Fruit fly (Drosophila melanogaster): ENCODE data around the gene Acyp2.

The Acyp2 gene

dm6 chr3R:15825521-15825920 is 33.0 kb downstream of the Acyp2 start, which contains the start of gene CG4576:
Gene CG4576, plus strand, starts transcription at chr3R:15825747.
- TF ChIP-seq HLH106 (tag; optimal IDR thresholded peaks at IDR 0.05): no peak
- TF ChIP-seq usp (GFP tag; optimal IDR thresholded peaks at IDR 0.05): no peak
- no peak for TF ChIP-seq woc (GFP tag; optimal IDR thresholded peaks at IDR 0.05)
- TF ChIP-seq Jra (GFP tag; optimal IDR thresholded peaks at IDR 0.05): no peak
- no peak for TF ChIP-seq OdsH (GFP tag; optimal IDR thresholded peaks at IDR 0.05)
- no peak for TF ChIP-seq Hnf4 (GFP tag; optimal IDR thresholded peaks at IDR 0.05)
- no peak for TF ChIP-seq br (GFP tag; optimal IDR thresholded peaks at IDR 0.05)
- no peak for TF ChIP-seq jim (GFP tag; optimal IDR thresholded peaks at IDR 0.05)
- no peak for TF ChIP-seq sage (GFP tag; optimal IDR thresholded peaks at IDR 0.05)
- TF ChIP-seq dmrt93B (GFP tag; optimal IDR thresholded peaks at IDR 0.05): no peak
- TF ChIP-seq rgr (GFP tag; optimal IDR thresholded peaks at IDR 0.05): no peak

- TF ChIP-seq Hr78 (GFP tag; optimal IDR thresholded peaks at IDR 0.05) (no peak), Sp1 (GFP tag; optimal IDR thresholded peaks at IDR 0.05) (peak; percentile 77), sage (GFP tag; optimal IDR thresholded peaks at IDR 0.05) (no peak), HLH106 (tag; optimal IDR thresholded peaks at IDR 0.05) (peak; percentile 84), CrebA (GFP tag; optimal IDR thresholded peaks at IDR 0.05; ENCODE audit: borderline replicate concordance) (no peak), CG9705 (GFP tag; optimal IDR thresholded peaks at IDR 0.05) (peak; percentile 56), woc (GFP tag; optimal IDR thresholded peaks at IDR 0.05) (no peak), Jra (GFP tag; optimal IDR thresholded peaks at IDR 0.05) (no peak), ey (GFP tag; optimal IDR thresholded peaks at IDR 0.05) (peak; percentile 57), Mio (GFP tag; optimal IDR thresholded peaks at IDR 0.05) (no peak), psq (GFP tag; optimal IDR thresholded peaks at IDR 0.05) (peak; percentile 43), Dif (GFP tag; optimal IDR thresholded peaks at IDR 0.05; ENCODE audit: partially characterized antibody) (no peak), jim (GFP tag; optimal IDR thresholded peaks at IDR 0.05) (no peak), fru (GFP tag; optimal IDR thresholded peaks at IDR 0.05) (peak; percentile 58), GATAd (GFP tag; optimal IDR thresholded peaks at IDR 0.05) (no peak), Vsx2 (GFP tag; optimal IDR thresholded peaks at IDR 0.05; ENCODE audit: partially characterized antibody) (no peak), OdsH (GFP tag; optimal IDR thresholded peaks at IDR 0.05) (peak; percentile 57), h (GFP tag; optimal IDR thresholded peaks at IDR 0.05) (peak; percentile 48), Hnf4 (GFP tag; optimal IDR thresholded peaks at IDR 0.05) (no peak), tai (GFP tag; optimal IDR thresholded peaks at IDR 0.05) (no peak), Myc (optimal IDR thresholded peaks at IDR 0.05) (no peak), br (GFP tag; optimal IDR thresholded peaks at IDR 0.05) (peak; percentile 70), N (GFP tag; optimal IDR thresholded peaks at IDR 0.05) (no peak), CG32264 (GFP tag; optimal IDR thresholded peaks at IDR 0.05) (peak; percentile 34), foxo (GFP tag; optimal IDR thresholded peaks at IDR 0.05) (peak in 1 of 2 experiments; percentile 50), rgr (GFP tag; optimal IDR thresholded peaks at IDR 0.05) (peak; percentile 45), lola (GFP tag; optimal IDR thresholded peaks at IDR 0.05) (no peak), Rel (GFP tag; optimal IDR thresholded peaks at IDR 0.05) (no peak), Rel (tag; optimal IDR thresholded peaks at IDR 0.05) (peak; percentile 46), pan (optimal IDR thresholded peaks at IDR 0.05) (no peak), usp (GFP tag; optimal IDR thresholded peaks at IDR 0.05) (no peak), dl (GFP tag; optimal IDR thresholded peaks at IDR 0.05; ENCODE audit: insufficient read depth in 1 of 2, partially characterized antibody in 2 of 2) (no peak), Hr83 (GFP tag; optimal IDR thresholded peaks at IDR 0.05; ENCODE audit: poor library complexity, severe bottlenecking) (no peak), dmrt93B (GFP tag; optimal IDR thresholded peaks at IDR 0.05) (peak; percentile 57), dsf (GFP tag; optimal IDR thresholded peaks at IDR 0.05; ENCODE audit: borderline replicate concordance) (no peak), Dfd (GFP tag; optimal IDR thresholded peaks at IDR 0.05) (no peak), Abd-B (GFP tag; optimal IDR thresholded peaks at IDR 0.05) (no peak), brk (GFP tag; optimal IDR thresholded peaks at IDR 0.05) (no peak), sv (GFP tag; optimal IDR thresholded peaks at IDR 0.05) (no peak)
Measured at dm6 chr3R:15827559-15827958, 35.1 kb downstream of the Acyp2 start.

dm6 chr3R:15832525-15832924 is 40.0 kb downstream of the Acyp2 start, which contains the start of gene rec:
Gene rec, minus strand, starts transcription at chr3R:15832632.
- TF ChIP-seq rgr (GFP tag; optimal IDR thresholded peaks at IDR 0.05) (no peak), brk (GFP tag; optimal IDR thresholded peaks at IDR 0.05) (no peak), N (GFP tag; optimal IDR thresholded peaks at IDR 0.05) (no peak), ey (GFP tag; optimal IDR thresholded peaks at IDR 0.05) (no peak), h (GFP tag; optimal IDR thresholded peaks at IDR 0.05) (no peak), pan (optimal IDR thresholded peaks at IDR 0.05) (no peak)

Measured in whole organism, wandering third instar larva.